Fruit fly (Drosophila melanogaster) whole organism, wandering third instar larva: Measurements from ENCODE around the gene asun.

ENCODE experiments used
- Abd-B ChIP-seq: fragments of >200 bp; optimal IDR thresholded peaks from 2 replicates; lab custom pipeline; 2017; ENCODE audit warnings: missing biosample characterization, missing genetic modification characterization
- CG32264 ChIP-seq: fragments of 200-800 bp; sonication (Bioruptor generic); optimal IDR thresholded peaks from 2 replicates; lab custom pipeline; 2016; ENCODE audit warnings: missing biosample characterization, missing genetic modification characterization
- CG9705 ChIP-seq: fragments of 200-800 bp; sonication (Bioruptor generic); optimal IDR thresholded peaks from 2 replicates; lab custom pipeline; 2018; ENCODE audit warnings: missing biosample characterization, mild to moderate bottlenecking, missing genetic modification characterization
- CrebA ChIP-seq: fragments of 200-800 bp; sonication (Bioruptor generic); optimal IDR thresholded peaks from 2 replicates; lab custom pipeline; 2016; ENCODE audit warnings: missing biosample characterization, mild to moderate bottlenecking, missing genetic modification characterization, borderline replicate concordance
- Dfd ChIP-seq: fragments of >200 bp; optimal IDR thresholded peaks from 2 replicates; lab custom pipeline; 2017; ENCODE audit warnings: missing biosample characterization, missing genetic modification characterization
- Dif ChIP-seq: fragments of 200-275, 200-300 bp; sonication (Bioruptor generic); optimal IDR thresholded peaks from 2 replicates; lab custom pipeline; 2018; ENCODE audit warnings: missing biosample characterization, missing genetic modification characterization; ENCODE audit not compliant: partially characterized antibody
- GATAd ChIP-seq: sonication (Bioruptor generic); optimal IDR thresholded peaks from 2 replicates; lab custom pipeline; 2016; ENCODE audit warnings: missing biosample characterization, missing genetic modification characterization
- HLH106 ChIP-seq: fragments of 200-800 bp; optimal IDR thresholded peaks from 3 replicates; lab custom pipeline; 2019; ENCODE audit warnings: missing biosample characterization, mild to moderate bottlenecking, missing genetic modification characterization, moderate library complexity
- Hnf4 ChIP-seq: fragments of 200-800 bp; sonication (Bioruptor generic); optimal IDR thresholded peaks from 2 replicates; lab custom pipeline; 2016; ENCODE audit warnings: missing biosample characterization, mild to moderate bottlenecking, missing genetic modification characterization
- Hr78 ChIP-seq: fragments of >200 bp; optimal IDR thresholded peaks from 2 replicates; lab custom pipeline; 2017; ENCODE audit warnings: missing biosample characterization, missing genetic modification characterization
- Hr83 ChIP-seq: fragments of 200-300 bp; sonication (Bioruptor generic); optimal IDR thresholded peaks from 2 replicates; lab custom pipeline; 2016; ENCODE audit warnings: missing biosample characterization, mild to moderate bottlenecking, missing genetic modification characterization, moderate library complexity; ENCODE audit not compliant: poor library complexity, severe bottlenecking
- Jra ChIP-seq: sonication (Bioruptor generic); optimal IDR thresholded peaks from 2 replicates; lab custom pipeline; 2016; ENCODE audit warnings: missing biosample characterization, missing genetic modification characterization
- Mio ChIP-seq: sonication (Bioruptor generic); optimal IDR thresholded peaks from 2 replicates; lab custom pipeline; 2016; ENCODE audit warnings: missing biosample characterization, missing genetic modification characterization
- Myc ChIP-seq: fragments of >200 bp; optimal IDR thresholded peaks from 2 replicates; lab custom pipeline; 2017
- N ChIP-seq: fragments of >200 bp; optimal IDR thresholded peaks from 2 replicates; lab custom pipeline; 2018; ENCODE audit warnings: missing biosample characterization, missing external identifiers, missing genetic modification characterization
- OdsH ChIP-seq: fragments of 200-800 bp; sonication (Bioruptor generic); optimal IDR thresholded peaks from 2 replicates; lab custom pipeline; 2016; ENCODE audit warnings: missing biosample characterization, mild to moderate bottlenecking, missing genetic modification characterization
- Rel ChIP-seq, 2 experiments: fragments of 200-800 bp; sonication (Bioruptor generic) in 1 of 2; optimal IDR thresholded peaks; 2 replicates in 1 of 2; 3 replicates in 1 of 2; lab custom pipeline; 2016 to 2019; ENCODE audit warnings: mild to moderate bottlenecking in 2 of 2, missing biosample characterization in 2 of 2, missing genetic modification characterization in 2 of 2, moderate library complexity in 1 of 2
- Sp1 ChIP-seq: fragments of 200-800 bp; sonication (Bioruptor generic); optimal IDR thresholded peaks from 3 replicates; lab custom pipeline; 2019; ENCODE audit warnings: missing biosample characterization, mild to moderate bottlenecking, missing genetic modification characterization, moderate library complexity
- Vsx2 ChIP-seq: fragments of 200-300, 225-300 bp; sonication (Bioruptor generic); optimal IDR thresholded peaks from 2 replicates; lab custom pipeline; 2018; ENCODE audit warnings: missing biosample characterization, missing genetic modification characterization; ENCODE audit not compliant: partially characterized antibody
- br ChIP-seq: fragments of 200-800 bp; sonication (Bioruptor generic); optimal IDR thresholded peaks from 2 replicates; lab custom pipeline; 2016; ENCODE audit warnings: missing biosample characterization, missing genetic modification characterization
- brk ChIP-seq: fragments of 200-800 bp; sonication (Bioruptor generic); optimal IDR thresholded peaks from 2 replicates; lab custom pipeline; 2016; ENCODE audit warnings: missing biosample characterization, mild to moderate bottlenecking, missing genetic modification characterization
- dl ChIP-seq, 2 experiments: fragments of 175-275, 200-275 bp in 1 of 2; fragments of 200-275 bp in 1 of 2; sonication (Bioruptor generic); optimal IDR thresholded peaks; lab custom pipeline; 2018; ENCODE audit warnings: mild to moderate bottlenecking in 2 of 2, missing biosample characterization in 2 of 2, missing genetic modification characterization in 2 of 2, moderate library complexity in 2 of 2; ENCODE audit not compliant: partially characterized antibody in 2 of 2, insufficient read depth in 1 of 2
- dmrt93B ChIP-seq: fragments of 200-800 bp; sonication (Bioruptor generic); optimal IDR thresholded peaks from 2 replicates; lab custom pipeline; 2018; ENCODE audit warnings: missing biosample characterization, mild to moderate bottlenecking, missing genetic modification characterization
- dsf ChIP-seq: sonication (Bioruptor generic); optimal IDR thresholded peaks from 2 replicates; lab custom pipeline; 2016; ENCODE audit warnings: missing biosample characterization, missing genetic modification characterization, borderline replicate concordance
- ey ChIP-seq: fragments of 200-800 bp; sonication (Bioruptor generic); optimal IDR thresholded peaks from 2 replicates; lab custom pipeline; 2016; ENCODE audit warnings: missing biosample characterization, missing genetic modification characterization
- foxo ChIP-seq, 2 experiments: fragments of 200-800 bp; sonication (Bioruptor generic); optimal IDR thresholded peaks; 2 replicates in 1 of 2; 3 replicates in 1 of 2; lab custom pipeline; 2016 to 2017; ENCODE audit warnings: missing biosample characterization in 2 of 2, missing genetic modification characterization in 2 of 2
- fru ChIP-seq: fragments of 200-800 bp; sonication (Bioruptor generic); optimal IDR thresholded peaks from 3 replicates; lab custom pipeline; 2016; ENCODE audit warnings: missing biosample characterization, mild to moderate bottlenecking, missing genetic modification characterization
- h ChIP-seq: fragments of 200-800 bp; sonication (Bioruptor generic); optimal IDR thresholded peaks from 3 replicates; lab custom pipeline; 2016; ENCODE audit warnings: missing biosample characterization, mild to moderate bottlenecking, missing genetic modification characterization
- jim ChIP-seq: fragments of 175-275, 200-325 bp; sonication (Bioruptor generic); optimal IDR thresholded peaks from 2 replicates; lab custom pipeline; 2016; ENCODE audit warnings: missing biosample characterization, mild to moderate bottlenecking, missing genetic modification characterization
- lola ChIP-seq: fragments of >200 bp; optimal IDR thresholded peaks from 2 replicates; lab custom pipeline; 2017; ENCODE audit warnings: missing biosample characterization, missing genetic modification characterization
- pan ChIP-seq: fragments of >200 bp; optimal IDR thresholded peaks from 2 replicates; lab custom pipeline; 2017
- psq ChIP-seq: fragments of 200-800 bp; sonication (Bioruptor generic); optimal IDR thresholded peaks from 3 replicates; lab custom pipeline; 2017; ENCODE audit warnings: missing biosample characterization, mild to moderate bottlenecking, missing genetic modification characterization, moderate library complexity
- rgr ChIP-seq: fragments of 200-800 bp; sonication (Bioruptor generic); optimal IDR thresholded peaks from 3 replicates; lab custom pipeline; 2016; ENCODE audit warnings: missing biosample characterization, mild to moderate bottlenecking, missing genetic modification characterization
- sage ChIP-seq: fragments of 200-800 bp; sonication (Bioruptor generic); optimal IDR thresholded peaks from 2 replicates; lab custom pipeline; 2016; ENCODE audit warnings: missing biosample characterization, mild to moderate bottlenecking, missing genetic modification characterization
- sv ChIP-seq: fragments of 200-800 bp; sonication (Bioruptor generic); optimal IDR thresholded peaks from 3 replicates; lab custom pipeline; 2016; ENCODE audit warnings: missing biosample characterization, missing genetic modification characterization
- tai ChIP-seq: sonication (Bioruptor generic); optimal IDR thresholded peaks from 2 replicates; lab custom pipeline; 2016; ENCODE audit warnings: missing biosample characterization, missing genetic modification characterization
- usp ChIP-seq: fragments of >200 bp; optimal IDR thresholded peaks from 2 replicates; lab custom pipeline; 2017; ENCODE audit warnings: missing biosample characterization, missing genetic modification characterization
- woc ChIP-seq: sonication (Bioruptor generic); optimal IDR thresholded peaks from 2 replicates; lab custom pipeline; 2016; ENCODE audit warnings: missing biosample characterization, mild to moderate bottlenecking, missing genetic modification characterization

Gene asun

DNA sequence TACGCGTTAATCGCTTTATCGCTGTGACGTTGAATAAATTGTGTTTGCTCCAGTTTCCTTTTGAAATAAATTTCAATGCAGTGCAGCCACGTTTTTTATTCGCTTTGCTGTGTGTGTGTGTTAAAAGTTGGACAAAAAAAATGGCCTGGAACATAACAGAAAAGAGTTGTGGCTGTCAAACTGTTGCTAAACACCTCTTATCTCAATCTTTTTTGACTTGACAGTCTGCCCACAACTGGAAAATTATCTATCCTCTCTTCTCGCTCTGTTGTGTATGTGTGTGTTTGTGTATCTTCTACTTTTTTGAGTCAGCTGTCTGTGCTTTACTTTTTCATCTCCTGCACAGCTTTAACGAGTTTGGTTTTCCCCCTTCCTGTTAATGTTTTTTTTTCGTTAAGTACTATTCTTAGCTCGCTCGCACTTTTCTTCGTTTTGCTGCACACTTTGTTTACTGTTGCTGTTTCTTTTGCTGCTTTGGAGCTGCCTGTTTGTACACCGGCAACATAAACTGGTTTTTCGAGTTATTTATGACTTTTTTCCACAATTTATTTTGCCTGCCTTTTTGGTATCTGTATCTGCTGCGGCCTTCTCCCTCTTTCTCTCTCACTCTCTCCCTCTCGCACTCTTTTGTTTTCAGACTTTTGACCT lies 17.1 kb downstream of the asun start:
- TF ChIP-seq jim (GFP tag; lab: Kevin White, UChicago): no peak
- TF ChIP-seq Hr78 (GFP tag; lab: Kevin White, UChicago): no peak
- no peak for TF ChIP-seq Hr83 (GFP tag; lab: Kevin White, UChicago)
- TF ChIP-seq N (GFP tag; lab: Kevin White, UChicago): no peak
- TF ChIP-seq Abd-B (GFP tag; lab: Kevin White, UChicago): no peak
- peak; percentile 37 for TF ChIP-seq Dif (GFP tag; lab: Kevin White, UChicago)
- no peak for TF ChIP-seq Jra (GFP tag; lab: Kevin White, UChicago)
- TF ChIP-seq Sp1: no peak
- no peak for TF ChIP-seq ey
- no peak for TF ChIP-seq br (GFP tag; lab: Kevin White, UChicago)
- TF ChIP-seq Hnf4 (GFP tag; lab: Kevin White, UChicago): no peak
- no peak for TF ChIP-seq rgr (GFP tag; lab: Kevin White, UChicago)
- no peak for TF ChIP-seq CG32264
- TF ChIP-seq HLH106 (tag; lab: Kevin White, UChicago): no peak
- TF ChIP-seq Vsx2 (GFP tag; lab: Kevin White, UChicago): peak; percentile 71
- no peak for TF ChIP-seq tai (GFP tag; lab: Kevin White, UChicago)
- no peak for TF ChIP-seq OdsH (GFP tag; lab: Kevin White, UChicago)
- no peak for TF ChIP-seq lola
- TF ChIP-seq dmrt93B: no peak
- TF ChIP-seq Dfd (GFP tag; lab: Kevin White, UChicago): no peak
- no peak for TF ChIP-seq foxo (GFP tag; optimal IDR thresholded peaks at IDR 0.05; lab: Kevin White, UChicago)
- TF ChIP-seq woc: no peak
- no peak for TF ChIP-seq Myc (lab: Kevin White, UChicago)
- no peak for TF ChIP-seq sv (GFP tag; lab: Kevin White, UChicago)
- TF ChIP-seq sage (GFP tag; lab: Kevin White, UChicago): no peak
- TF ChIP-seq fru (GFP tag; lab: Kevin White, UChicago): no peak
- TF ChIP-seq brk (GFP tag; lab: Kevin White, UChicago): peak; percentile 9
- TF ChIP-seq Rel (GFP tag; optimal IDR thresholded peaks at IDR 0.05; lab: Kevin White, UChicago): no peak
- peak; percentile 63 for TF ChIP-seq Rel (tag; optimal IDR thresholded peaks at IDR 0.05; lab: Kevin White, UChicago)
- no peak for TF ChIP-seq dsf
- TF ChIP-seq GATAd (GFP tag; lab: Kevin White, UChicago): no peak
- no peak for TF ChIP-seq h (GFP tag; lab: Kevin White, UChicago)
- no peak for TF ChIP-seq pan (lab: Kevin White, UChicago)
- TF ChIP-seq psq: peak; percentile 87
- peak in 1 of 2 experiments; percentile 42 for TF ChIP-seq dl (GFP tag; optimal IDR thresholded peaks at IDR 0.05; lab: Kevin White, UChicago; ENCODE audit: insufficient read depth in 1 of 2, partially characterized antibody in 2 of 2)
- TF ChIP-seq CrebA (GFP tag; lab: Kevin White, UChicago): no peak
- TF ChIP-seq Mio (GFP tag; lab: Kevin White, UChicago): no peak
- TF ChIP-seq usp (GFP tag; lab: Kevin White, UChicago): no peak
- TF ChIP-seq CG9705 (GFP tag; lab: Kevin White, UChicago): no peak
- TF ChIP-seq, all 38 proteins: peak for 6

dm6 chr3R:16282080-16282690 lies 18.1 kb downstream of the asun start:
- TF ChIP-seq tai (GFP tag; lab: Kevin White, UChicago): peak; percentile 74
- no peak for TF ChIP-seq Abd-B (GFP tag; lab: Kevin White, UChicago)
- no peak for TF ChIP-seq N (GFP tag; lab: Kevin White, UChicago)
- TF ChIP-seq sage (GFP tag; lab: Kevin White, UChicago): no peak
- no peak for TF ChIP-seq Rel (GFP tag; optimal IDR thresholded peaks at IDR 0.05; lab: Kevin White, UChicago)
- TF ChIP-seq Rel (tag; optimal IDR thresholded peaks at IDR 0.05; lab: Kevin White, UChicago): peak; percentile 67
- TF ChIP-seq Mio (GFP tag; lab: Kevin White, UChicago): no peak
- peak; percentile 10 for TF ChIP-seq HLH106 (tag; lab: Kevin White, UChicago)
- TF ChIP-seq Dfd (GFP tag; lab: Kevin White, UChicago): no peak
- no peak for TF ChIP-seq GATAd (GFP tag; lab: Kevin White, UChicago)
- no peak for TF ChIP-seq Hr78 (GFP tag; lab: Kevin White, UChicago)
- peak; percentile 80 for TF ChIP-seq jim (GFP tag; lab: Kevin White, UChicago)
- TF ChIP-seq fru (GFP tag; lab: Kevin White, UChicago): peak; percentile 10
- peak; percentile 59 for TF ChIP-seq OdsH (GFP tag; lab: Kevin White, UChicago)
- TF ChIP-seq Hr83 (GFP tag; lab: Kevin White, UChicago): peak; percentile 60
- no peak for TF ChIP-seq Vsx2 (GFP tag; lab: Kevin White, UChicago)
- peak; percentile 27 for TF ChIP-seq psq
- TF ChIP-seq dsf: no peak
- no peak for TF ChIP-seq Dif (GFP tag; lab: Kevin White, UChicago)
- no peak for TF ChIP-seq pan (lab: Kevin White, UChicago)
- no peak for TF ChIP-seq Sp1
- peak; percentile 55 for TF ChIP-seq h (GFP tag; lab: Kevin White, UChicago)
- peak; percentile 55 for TF ChIP-seq rgr (GFP tag; lab: Kevin White, UChicago)
- no peak for TF ChIP-seq Myc (lab: Kevin White, UChicago)
- TF ChIP-seq Jra (GFP tag; lab: Kevin White, UChicago): peak; percentile 46
- no peak for TF ChIP-seq CG9705 (GFP tag; lab: Kevin White, UChicago)
- TF ChIP-seq ey: no peak
- TF ChIP-seq usp (GFP tag; lab: Kevin White, UChicago): no peak
- no peak for TF ChIP-seq CG32264
- no peak for TF ChIP-seq dl (GFP tag; optimal IDR thresholded peaks at IDR 0.05; lab: Kevin White, UChicago; ENCODE audit: insufficient read depth in 1 of 2, partially characterized antibody in 2 of 2)
- TF ChIP-seq lola: no peak
- TF ChIP-seq brk (GFP tag; lab: Kevin White, UChicago): no peak
- peak in 1 of 2 experiments; percentile 27 for TF ChIP-seq foxo (GFP tag; optimal IDR thresholded peaks at IDR 0.05; lab: Kevin White, UChicago)
- no peak for TF ChIP-seq sv (GFP tag; lab: Kevin White, UChicago)
- TF ChIP-seq Hnf4 (GFP tag; lab: Kevin White, UChicago): peak; percentile 62
- peak; percentile 18 for TF ChIP-seq dmrt93B
- TF ChIP-seq woc: no peak
- no peak for TF ChIP-seq CrebA (GFP tag; lab: Kevin White, UChicago)
- peak; percentile 23 for TF ChIP-seq br (GFP tag; lab: Kevin White, UChicago)
- TF ChIP-seq, all 38 proteins: peak for 15
